Worm (Caenorhabditis elegans): ENCODE results near the gene F53E2.2.
A peak's percentile ranks its signal among the peaks of the same experiment; 100 is the strongest.

The F53E2.2 gene

ce11 chrV:1460069-1460468, 14.8 kb upstream of the F53E2.2 start, which contains the start of gene hacd-1:
hacd-1 (plus strand) TSS chrV:1460369.
- TF ChIP-seq F13C5.2 (tag; optimal IDR thresholded peaks at IDR 0.05), result no peak
- no peak for TF ChIP-seq scrt-1 (GFP tag; IDR thresholded peaks at IDR 0.05)
- no peak for TF ChIP-seq B0310.2 (tag; optimal IDR thresholded peaks at IDR 0.05)
- TF ChIP-seq ama-1 (optimal IDR thresholded peaks at IDR 0.05), result no peak
- no peak for TF ChIP-seq flt-1 (GFP tag; IDR thresholded peaks at IDR 0.05)
- no peak for TF ChIP-seq tra-4 (tag; optimal IDR thresholded peaks at IDR 0.05)
- no peak for TF ChIP-seq hmg-4 (GFP tag; optimal IDR thresholded peaks at IDR 0.05)
- no peak for TF ChIP-seq sea-1 (GFP tag; conservative IDR thresholded peaks at IDR 0.05)
- no peak for TF ChIP-seq ets-7 (tag; optimal IDR thresholded peaks at IDR 0.05)
- TF ChIP-seq hmbx-1 (tag; optimal IDR thresholded peaks at IDR 0.05), result no peak
- TF ChIP-seq hnd-1 (tag; optimal IDR thresholded peaks at IDR 0.05), result no peak
- no peak for TF ChIP-seq ceh-36 (tag; optimal IDR thresholded peaks at IDR 0.05)

ce11 chrV:1464543-1465040, 10.3 kb upstream of the F53E2.2 start, which contains the start of the genes fpn-1.2 and pqn-54:
fpn-1.2 (minus strand) TSS chrV:1464699.
pqn-54 (plus strand) TSS chrV:1464990.
- TF ChIP-seq hmbx-1 (tag; optimal IDR thresholded peaks at IDR 0.05), result no peak
- TF ChIP-seq scrt-1 (GFP tag; IDR thresholded peaks at IDR 0.05), result no peak
- TF ChIP-seq tra-4 (tag; optimal IDR thresholded peaks at IDR 0.05), result no peak
- TF ChIP-seq ama-1 (optimal IDR thresholded peaks at IDR 0.05), result no peak
- TF ChIP-seq hnd-1 (tag; optimal IDR thresholded peaks at IDR 0.05), result no peak
- TF ChIP-seq pes-1 (GFP tag; IDR thresholded peaks at IDR 0.05), result no peak
- no peak for TF ChIP-seq ceh-36 (tag; optimal IDR thresholded peaks at IDR 0.05)
- TF ChIP-seq B0310.2 (tag; optimal IDR thresholded peaks at IDR 0.05), result no peak

- TF ChIP-seq tbx-11 (GFP tag; IDR thresholded peaks at IDR 0.05) (no peak), tbx-37 (GFP tag; conservative IDR thresholded peaks at IDR 0.05) (no peak), hmg-4 (GFP tag; optimal IDR thresholded peaks at IDR 0.05) (no peak), sea-1 (GFP tag; conservative IDR thresholded peaks at IDR 0.05) (no peak), hmbx-1 (tag; optimal IDR thresholded peaks at IDR 0.05) (no peak), ets-7 (tag; optimal IDR thresholded peaks at IDR 0.05) (no peak), ceh-36 (tag; optimal IDR thresholded peaks at IDR 0.05) (no peak), ama-1 (optimal IDR thresholded peaks at IDR 0.05) (no peak)
Measured at ce11 chrV:1465932-1466331, 9.0 kb upstream of the F53E2.2 start.

- TF ChIP-seq ceh-36 (tag; optimal IDR thresholded peaks at IDR 0.05) (no peak), tra-4 (tag; optimal IDR thresholded peaks at IDR 0.05) (no peak), tbx-11 (GFP tag; IDR thresholded peaks at IDR 0.05) (no peak), hmbx-1 (tag; optimal IDR thresholded peaks at IDR 0.05) (no peak), hnd-1 (tag; optimal IDR thresholded peaks at IDR 0.05) (no peak), ets-7 (tag; optimal IDR thresholded peaks at IDR 0.05) (no peak), hmg-4 (GFP tag; optimal IDR thresholded peaks at IDR 0.05) (no peak), scrt-1 (GFP tag; IDR thresholded peaks at IDR 0.05) (no peak), ceh-13 (GFP tag; optimal IDR thresholded peaks at IDR 0.05) (no peak), B0310.2 (tag; optimal IDR thresholded peaks at IDR 0.05) (no peak), ama-1 (optimal IDR thresholded peaks at IDR 0.05) (no peak), aly-1 (tag; optimal IDR thresholded peaks at IDR 0.05) (no peak)
Measured at ce11 chrV:1466949-1467348, 7.9 kb upstream of the F53E2.2 start.

- TF ChIP-seq hmg-4 (GFP tag; optimal IDR thresholded peaks at IDR 0.05) (no peak), tbx-37 (GFP tag; conservative IDR thresholded peaks at IDR 0.05) (no peak), pes-1 (GFP tag; IDR thresholded peaks at IDR 0.05) (no peak), B0310.2 (tag; optimal IDR thresholded peaks at IDR 0.05) (no peak), ceh-36 (tag; optimal IDR thresholded peaks at IDR 0.05) (no peak)
Measured at ce11 chrV:1467444-1467843, 7.4 kb upstream of the F53E2.2 start, which contains the start of gene gid-8. gid-8 (plus strand) TSS chrV:1467744.

ce11 chrV:1468905-1469304, 6.0 kb upstream of the F53E2.2 start:
- no peak for TF ChIP-seq ets-7 (tag; optimal IDR thresholded peaks at IDR 0.05)
- no peak for TF ChIP-seq pes-1 (GFP tag; IDR thresholded peaks at IDR 0.05)
- no peak for TF ChIP-seq hmbx-1 (tag; optimal IDR thresholded peaks at IDR 0.05)
- TF ChIP-seq ceh-36 (tag; optimal IDR thresholded peaks at IDR 0.05), result no peak
- TF ChIP-seq aly-1 (tag; optimal IDR thresholded peaks at IDR 0.05), result no peak
- TF ChIP-seq hnd-1 (tag; optimal IDR thresholded peaks at IDR 0.05), result no peak
- no peak for TF ChIP-seq sea-1 (GFP tag; conservative IDR thresholded peaks at IDR 0.05)
- no peak for TF ChIP-seq F13C5.2 (tag; optimal IDR thresholded peaks at IDR 0.05)
- TF ChIP-seq ceh-13 (GFP tag; optimal IDR thresholded peaks at IDR 0.05), result no peak
- no peak for TF ChIP-seq tbx-11 (GFP tag; IDR thresholded peaks at IDR 0.05)
- TF ChIP-seq ama-1 (optimal IDR thresholded peaks at IDR 0.05), result no peak
- TF ChIP-seq B0310.2 (tag; optimal IDR thresholded peaks at IDR 0.05), result no peak
- no peak for TF ChIP-seq tbx-37 (GFP tag; conservative IDR thresholded peaks at IDR 0.05)

ce11 chrV:1471078-1471969, 3.6 kb upstream of the F53E2.2 start:
- TF ChIP-seq tra-4 (tag; optimal IDR thresholded peaks at IDR 0.05) (no peak), ceh-36 (tag; optimal IDR thresholded peaks at IDR 0.05) (peak; percentile 6), hmg-4 (GFP tag; optimal IDR thresholded peaks at IDR 0.05) (peak; percentile 46)

ce11 chrV:1471977-1472376, 2.9 kb upstream of the F53E2.2 start:
- no peak for TF ChIP-seq hmbx-1 (tag; optimal IDR thresholded peaks at IDR 0.05)
- no peak for TF ChIP-seq pes-1 (GFP tag; IDR thresholded peaks at IDR 0.05)
- TF ChIP-seq ets-7 (tag; optimal IDR thresholded peaks at IDR 0.05), result no peak
- TF ChIP-seq ceh-13 (GFP tag; optimal IDR thresholded peaks at IDR 0.05), result no peak
- no peak for TF ChIP-seq tra-4 (tag; optimal IDR thresholded peaks at IDR 0.05)
- no peak for TF ChIP-seq B0310.2 (tag; optimal IDR thresholded peaks at IDR 0.05)
- TF ChIP-seq F13C5.2 (tag; optimal IDR thresholded peaks at IDR 0.05), result no peak
- no peak for TF ChIP-seq tbx-37 (GFP tag; conservative IDR thresholded peaks at IDR 0.05)
- no peak for TF ChIP-seq scrt-1 (GFP tag; IDR thresholded peaks at IDR 0.05)
- no peak for TF ChIP-seq ama-1 (optimal IDR thresholded peaks at IDR 0.05)
